Fruit fly (Drosophila melanogaster) whole organism, embryonic: ENCODE measurements around the gene CG9747.

ENCODE experiments used
- CG12104 ChIP-seq: fragments of 200-800 bp; sonication (Bioruptor generic); optimal IDR thresholded peaks from 3 replicates; lab custom pipeline; 2016; ENCODE audit warnings: missing biosample characterization, missing genetic modification characterization
- CG12769 ChIP-seq: fragments of 200-800 bp; sonication (Bioruptor generic); optimal IDR thresholded peaks from 2 replicates; lab custom pipeline; 2019; ENCODE audit warnings: missing biosample characterization, mild to moderate bottlenecking, missing genetic modification characterization, moderate library complexity
- CG14050 ChIP-seq: fragments of 200-800 bp; sonication (Bioruptor generic); IDR thresholded peaks from 3 replicates; pipeline ENCODE4 v1.3.6; 2022; ENCODE audit warnings: missing biosample characterization, missing genetic modification characterization
- CG14667 ChIP-seq: fragments of 200-800 bp; sonication (Bioruptor generic); IDR thresholded peaks from 2 replicates; pipeline ENCODE4 v1.3.6; 2022; ENCODE audit warnings: missing biosample characterization, missing genetic modification characterization
- CG14860 ChIP-seq: fragments of 200-800 bp; sonication (Bioruptor generic); IDR thresholded peaks from 3 replicates; pipeline ENCODE4 v1.3.6; 2022; ENCODE audit warnings: missing biosample characterization, missing genetic modification characterization; ENCODE audit not compliant: partially characterized antibody
- CG1603 ChIP-seq: fragments of 200-800 bp; sonication (Bioruptor generic); optimal IDR thresholded peaks from 2 replicates; lab custom pipeline; 2019; ENCODE audit warnings: missing biosample characterization, mild to moderate bottlenecking, missing genetic modification characterization, moderate library complexity
- CG18619 ChIP-seq: fragments of 200-800 bp; sonication (Bioruptor generic); optimal IDR thresholded peaks from 3 replicates; lab custom pipeline; 2017; ENCODE audit warnings: missing biosample characterization, mild to moderate bottlenecking, missing genetic modification characterization
- CG4820 ChIP-seq: fragments of 200-800 bp; sonication (Bioruptor generic); optimal IDR thresholded peaks from 3 replicates; lab custom pipeline; 2016; ENCODE audit warnings: missing biosample characterization, missing genetic modification characterization
- CG6683 ChIP-seq: fragments of 200-800 bp; sonication (Bioruptor generic); optimal IDR thresholded peaks from 2 replicates; lab custom pipeline; 2017; ENCODE audit warnings: missing biosample characterization, mild to moderate bottlenecking, missing genetic modification characterization, missing genetic modification reagents
- CG7357 ChIP-seq: fragments of 200-800 bp; sonication (Bioruptor generic); IDR thresholded peaks from 3 replicates; pipeline ENCODE4 v1.3.6; 2022; ENCODE audit warnings: missing biosample characterization, missing genetic modification characterization
- CG8089 ChIP-seq: fragments of 200-800 bp; sonication (Bioruptor generic); optimal IDR thresholded peaks from 3 replicates; lab custom pipeline; 2016; ENCODE audit warnings: missing biosample characterization, missing genetic modification characterization
- CG8944 ChIP-seq: fragments of 200-800 bp; sonication (Bioruptor generic); optimal IDR thresholded peaks from 3 replicates; lab custom pipeline; 2016; ENCODE audit warnings: missing biosample characterization, missing genetic modification characterization
- CG9437 ChIP-seq: fragments of 200-800 bp; sonication (Bioruptor generic); optimal IDR thresholded peaks from 2 replicates; lab custom pipeline; 2018; ENCODE audit warnings: missing biosample characterization, mild to moderate bottlenecking, missing genetic modification characterization
- CTCF ChIP-seq: fragments of 200-800 bp; sonication (Bioruptor generic); optimal IDR thresholded peaks from 2 replicates; lab custom pipeline; 2017; ENCODE audit warnings: missing biosample characterization, mild to moderate bottlenecking, missing genetic modification characterization, moderate library complexity
- ERR ChIP-seq: fragments of 200-800 bp; sonication (Bioruptor generic); optimal IDR thresholded peaks from 2 replicates; lab custom pipeline; 2016; ENCODE audit warnings: missing biosample characterization, missing genetic modification characterization
- Ets65A ChIP-seq: fragments of 200-800 bp; sonication (Bioruptor generic); peaks from one replicate; lab custom pipeline; 2016; ENCODE audit warnings: missing biosample characterization, missing genetic modification characterization
- Fer3 ChIP-seq: fragments of 200-800 bp; sonication (Bioruptor generic); optimal IDR thresholded peaks from 2 replicates; lab custom pipeline; 2018; ENCODE audit warnings: missing biosample characterization, mild to moderate bottlenecking, missing genetic modification characterization, moderate library complexity
- Hmr ChIP-seq: fragments of 200-800 bp; sonication (Bioruptor generic); optimal IDR thresholded peaks from 3 replicates; lab custom pipeline; 2017; ENCODE audit warnings: mild to moderate bottlenecking, missing biosample characterization, missing genetic modification reagents, missing genetic modification characterization
- Hr51 ChIP-seq, 2 experiments: fragments of 200-800 bp; sonication (Bioruptor generic); optimal IDR thresholded peaks; 2 replicates in 1 of 2; 3 replicates in 1 of 2; lab custom pipeline; 2016 to 2018; ENCODE audit warnings: missing biosample characterization in 2 of 2, missing genetic modification characterization in 2 of 2, mild to moderate bottlenecking in 1 of 2, moderate library complexity in 1 of 2
- Kr ChIP-seq: fragments of 200-800 bp; sonication (Bioruptor generic); optimal IDR thresholded peaks from 2 replicates; lab custom pipeline; 2017; ENCODE audit warnings: missing biosample characterization, mild to moderate bottlenecking, missing genetic modification characterization
- NFAT ChIP-seq: fragments of 200-800 bp; sonication (Bioruptor generic); IDR thresholded peaks from 2 replicates; pipeline ENCODE4 v1.3.6; 2022; ENCODE audit warnings: missing biosample characterization, missing genetic modification characterization
- Side ChIP-seq: fragments of 200-800 bp; sonication (Bioruptor generic); optimal IDR thresholded peaks from 2 replicates; lab custom pipeline; 2016; ENCODE audit warnings: missing biosample characterization, missing genetic modification characterization
- Sox102F ChIP-seq: fragments of 200-800 bp; sonication (Bioruptor generic); optimal IDR thresholded peaks from 2 replicates; lab custom pipeline; 2018; ENCODE audit warnings: missing biosample characterization, mild to moderate bottlenecking, missing genetic modification characterization, moderate library complexity
- bowl ChIP-seq: fragments of 200-800 bp; sonication (Bioruptor generic); IDR thresholded peaks from 2 replicates; pipeline ENCODE4 v1.3.6; 2022; ENCODE audit warnings: missing biosample characterization, missing genetic modification characterization
- corto ChIP-seq: fragments of 200-800 bp; sonication (Bioruptor generic); optimal IDR thresholded peaks from 2 replicates; lab custom pipeline; 2016; ENCODE audit warnings: missing biosample characterization, mild to moderate bottlenecking, missing genetic modification characterization, moderate library complexity
- dan ChIP-seq: fragments of 200-800 bp; sonication (Bioruptor generic); IDR thresholded peaks from 2 replicates; pipeline ENCODE4 v1.3.6; 2022; ENCODE audit warnings: missing biosample characterization, missing genetic modification characterization
- fd64A ChIP-seq: fragments of 200-800 bp; sonication (Bioruptor generic); optimal IDR thresholded peaks from 3 replicates; lab custom pipeline; 2018; ENCODE audit warnings: missing biosample characterization, mild to moderate bottlenecking, missing genetic modification characterization
- fru ChIP-seq: fragments of >200 bp; optimal IDR thresholded peaks from 2 replicates; lab custom pipeline; 2017
- lbe ChIP-seq: fragments of 200-800 bp; sonication (Bioruptor generic); optimal IDR thresholded peaks from 2 replicates; lab custom pipeline; 2016; ENCODE audit warnings: missing biosample characterization, mild to moderate bottlenecking, missing genetic modification characterization
- lilli ChIP-seq: fragments of 200-800 bp; sonication (Bioruptor generic); optimal IDR thresholded peaks from 3 replicates; lab custom pipeline; 2016; ENCODE audit warnings: missing biosample characterization, missing genetic modification characterization
- lov ChIP-seq, 2 experiments: fragments of 200-800 bp in 1 of 2; fragments of >200 bp in 1 of 2; sonication (Bioruptor generic) in 1 of 2; IDR thresholded peaks in 1 of 2; optimal IDR thresholded peaks in 1 of 2; 2 replicates in 1 of 2; 3 replicates in 1 of 2; pipeline versions ENCODE4 v1.3.6 to Lab custom; 2017 to 2022; ENCODE audit warnings: missing biosample characterization in 1 of 2, missing genetic modification characterization in 1 of 2
- maf-S ChIP-seq: fragments of 200-800 bp; sonication (Bioruptor generic); optimal IDR thresholded peaks from 2 replicates; lab custom pipeline; 2016; ENCODE audit warnings: missing biosample characterization, missing genetic modification characterization
- nerfin-1 ChIP-seq: fragments of 200-800 bp; sonication (Bioruptor generic); optimal IDR thresholded peaks from 3 replicates; lab custom pipeline; 2019; ENCODE audit warnings: missing biosample characterization, mild to moderate bottlenecking, missing genetic modification characterization, moderate library complexity
- nmo ChIP-seq: fragments of 200-800 bp; sonication (Bioruptor generic); optimal IDR thresholded peaks from 2 replicates; lab custom pipeline; 2018; ENCODE audit warnings: missing biosample characterization, mild to moderate bottlenecking, missing genetic modification characterization, moderate library complexity
- peb ChIP-seq: fragments of 200-800 bp; sonication (Bioruptor generic); IDR thresholded peaks from 2 replicates; pipeline ENCODE4 v1.3.6; 2022; ENCODE audit warnings: missing biosample characterization, missing genetic modification characterization
- pros ChIP-seq: fragments of 200-800 bp; sonication (Bioruptor generic); optimal IDR thresholded peaks from 3 replicates; lab custom pipeline; 2019; ENCODE audit warnings: missing biosample characterization, mild to moderate bottlenecking, missing genetic modification characterization, moderate library complexity
- pum ChIP-seq: fragments of 200-800 bp; sonication (Bioruptor generic); optimal IDR thresholded peaks from 2 replicates; lab custom pipeline; 2016; ENCODE audit warnings: missing biosample characterization, missing genetic modification characterization
- pzg ChIP-seq: fragments of 200-800 bp; sonication (Bioruptor generic); optimal IDR thresholded peaks from 3 replicates; lab custom pipeline; 2018; ENCODE audit warnings: missing biosample characterization, mild to moderate bottlenecking, missing genetic modification characterization, moderate library complexity
- sd ChIP-seq: fragments of 200-800 bp; sonication (Bioruptor generic); optimal IDR thresholded peaks from 3 replicates; lab custom pipeline; 2018; ENCODE audit warnings: missing biosample characterization, mild to moderate bottlenecking, missing genetic modification characterization, moderate library complexity
- shn ChIP-seq: fragments of 200-800 bp; sonication (Bioruptor generic); optimal IDR thresholded peaks from 3 replicates; lab custom pipeline; 2016; ENCODE audit warnings: missing biosample characterization, missing genetic modification characterization
- sim ChIP-seq: fragments of 200-800 bp; sonication (Bioruptor generic); IDR thresholded peaks from 2 replicates; pipeline ENCODE4 v1.3.6; 2022; ENCODE audit warnings: missing biosample characterization, missing genetic modification characterization
- sna ChIP-seq: fragments of 200-800 bp; sonication (Bioruptor generic); IDR thresholded peaks from 2 replicates; pipeline ENCODE4 v1.3.6; 2022; ENCODE audit warnings: missing biosample characterization, missing genetic modification characterization; ENCODE audit not compliant: partially characterized antibody
- ssp ChIP-seq: fragments of 200-800 bp; sonication (Bioruptor generic); IDR thresholded peaks from 2 replicates; pipeline ENCODE4 v1.3.6; 2022; ENCODE audit warnings: missing biosample characterization, missing genetic modification characterization
- stwl ChIP-seq: fragments of 200-800 bp; sonication (Bioruptor generic); optimal IDR thresholded peaks from 3 replicates; lab custom pipeline; 2018; ENCODE audit warnings: missing biosample characterization, mild to moderate bottlenecking, missing genetic modification characterization, moderate library complexity
- tap ChIP-seq: fragments of 200-800 bp; optimal IDR thresholded peaks from 3 replicates; lab custom pipeline; 2019; ENCODE audit warnings: missing biosample characterization, mild to moderate bottlenecking, missing genetic modification characterization, moderate library complexity
- tio ChIP-seq: fragments of 200-800 bp; sonication (Bioruptor generic); optimal IDR thresholded peaks from 2 replicates; lab custom pipeline; 2017; ENCODE audit warnings: missing biosample characterization, missing genetic modification characterization, inconsistent platforms
- tx ChIP-seq: fragments of 200-800 bp; sonication (Bioruptor generic); optimal IDR thresholded peaks from 2 replicates; lab custom pipeline; 2016; ENCODE audit warnings: missing biosample characterization, missing genetic modification characterization
- vvl ChIP-seq: fragments of 200-800 bp; sonication (Bioruptor generic); IDR thresholded peaks from 2 replicates; pipeline ENCODE4 v1.3.6; 2022; ENCODE audit warnings: missing biosample characterization, missing genetic modification characterization
- z ChIP-seq: fragments of 200-800 bp; sonication (Bioruptor generic); IDR thresholded peaks from 3 replicates; pipeline ENCODE4 v1.3.6; 2022; ENCODE audit warnings: missing biosample characterization, missing genetic modification characterization

CG9747 gene

dm6 chr3R:30203104-30203986, 12.3 kb upstream of the CG9747 start (continued):
- TF ChIP-seq lov (optimal IDR thresholded peaks at IDR 0.05; lab: Kevin White, UChicago), result no peak
- TF ChIP-seq lov (GFP tag; IDR thresholded peaks at IDR 0.05; lab: Robert Waterston, UW), result 0 out of 3 replicates have a peak, but pooled peaks have one; percentile 3
- TF ChIP-seq CG18619, result peak; percentile 90
- TF ChIP-seq vvl, result peak; percentile 95
- TF ChIP-seq pros (GFP tag; lab: Kevin White, UChicago), result peak; percentile 7
- TF ChIP-seq tio (GFP tag; lab: Kevin White, UChicago), result peak; percentile 92
- TF ChIP-seq CTCF, result peak; percentile 60
- peak; percentile 85 for TF ChIP-seq ssp (GFP tag; lab: Robert Waterston, UW)
- peak; percentile 66; the same call in 1 of the 3 replicates for TF ChIP-seq z (GFP tag; lab: Robert Waterston, UW)
- TF ChIP-seq lilli (GFP tag; lab: Kevin White, UChicago), result peak; percentile 96
- TF ChIP-seq pum, result peak; percentile 98
- peak; percentile 95 for TF ChIP-seq CG12769 (tag; lab: Kevin White, UChicago)
- peak; percentile 93 for TF ChIP-seq CG6683 (GFP tag; lab: Kevin White, UChicago)
- peak; percentile 97 for TF ChIP-seq shn
- peak; percentile 96 for TF ChIP-seq CG1603 (tag; lab: Kevin White, UChicago)
- TF ChIP-seq sim (GFP tag; lab: Robert Waterston, UW), result peak; percentile 63; the same call in 1 of the 2 replicates
- TF ChIP-seq CG9437 (GFP tag; lab: Kevin White, UChicago), result peak; percentile 84
- TF ChIP-seq CG14050, result peak; percentile 96
- peak; percentile 96 for TF ChIP-seq Hmr (GFP tag; lab: Kevin White, UChicago)
- 0 out of 2 replicates have a peak, but pooled peaks have one; percentile 23 for TF ChIP-seq sna
- TF ChIP-seq Side (GFP tag; lab: Kevin White, UChicago), result peak; percentile 99
- peak; percentile 24 for TF ChIP-seq pzg
- peak; percentile 95 for TF ChIP-seq tap (tag; lab: Kevin White, UChicago)
- peak; percentile 8 for TF ChIP-seq stwl (tag; lab: Kevin White, UChicago)
- TF ChIP-seq ERR, result peak; percentile 97
- peak; percentile 50 for TF ChIP-seq dan (GFP tag; lab: Robert Waterston, UW)
- peak; percentile 97 for TF ChIP-seq CG4820 (GFP tag; lab: Kevin White, UChicago)
- TF ChIP-seq peb (GFP tag; lab: Robert Waterston, UW), result peak; percentile 83; the same call in 1 of the 2 replicates
- TF ChIP-seq sd (tag; lab: Kevin White, UChicago), result peak; percentile 96
- peak; percentile 92 for TF ChIP-seq maf-S
- no peak for TF ChIP-seq corto (GFP tag; lab: Kevin White, UChicago)
- peak; percentile 90 for TF ChIP-seq nerfin-1 (tag; lab: Kevin White, UChicago)
- peak; percentile 83 for TF ChIP-seq NFAT (GFP tag; lab: Robert Waterston, UW)
- peak; percentile 96 for TF ChIP-seq tx (GFP tag; lab: Kevin White, UChicago)
- TF ChIP-seq CG8089 (GFP tag; lab: Kevin White, UChicago), result peak; percentile 86
- peak; percentile 90 to 94 for TF ChIP-seq Hr51 (GFP tag; optimal IDR thresholded peaks at IDR 0.05; lab: Kevin White, UChicago)
- TF ChIP-seq CG12104, result peak; percentile 96
- TF ChIP-seq CG14860 (GFP tag; lab: Robert Waterston, UW), result no peak
- peak; percentile 96 for TF ChIP-seq Fer3 (tag; lab: Kevin White, UChicago)
- TF ChIP-seq Ets65A (GFP tag; lab: Kevin White, UChicago), result peak; percentile 100
- TF ChIP-seq fd64A (GFP tag; lab: Kevin White, UChicago), result peak; percentile 91
- TF ChIP-seq CG7357 (GFP tag; lab: Robert Waterston, UW), result peak; percentile 88
- peak; percentile 94 for TF ChIP-seq Sox102F (GFP tag; lab: Kevin White, UChicago)
- TF ChIP-seq CG14667 (GFP tag; lab: Robert Waterston, UW), result peak; percentile 86
- peak; percentile 94 for TF ChIP-seq bowl (GFP tag; lab: Robert Waterston, UW)
- TF ChIP-seq lbe (GFP tag; lab: Kevin White, UChicago), result no peak
- TF ChIP-seq nmo, result peak; percentile 98
- TF ChIP-seq CG8944 (GFP tag; lab: Kevin White, UChicago), result peak; percentile 98
- TF ChIP-seq fru, result no peak
- TF ChIP-seq Kr (GFP tag; lab: Kevin White, UChicago), result peak; percentile 62
